Fruit fly (Drosophila melanogaster) whole organism, wandering third instar larva: ENCODE measurements around the gene spg.

Source experiments
- Abd-B ChIP-seq: fragments of >200 bp; optimal IDR thresholded peaks from 2 replicates; lab custom pipeline; 2017; ENCODE audit warnings: missing biosample characterization, missing genetic modification characterization
- CG32264 ChIP-seq: fragments of 200-800 bp; sonication (Bioruptor generic); optimal IDR thresholded peaks from 2 replicates; lab custom pipeline; 2016; ENCODE audit warnings: missing biosample characterization, missing genetic modification characterization
- CG9705 ChIP-seq: fragments of 200-800 bp; sonication (Bioruptor generic); optimal IDR thresholded peaks from 2 replicates; lab custom pipeline; 2018; ENCODE audit warnings: missing biosample characterization, mild to moderate bottlenecking, missing genetic modification characterization
- CrebA ChIP-seq: fragments of 200-800 bp; sonication (Bioruptor generic); optimal IDR thresholded peaks from 2 replicates; lab custom pipeline; 2016; ENCODE audit warnings: missing biosample characterization, mild to moderate bottlenecking, missing genetic modification characterization, borderline replicate concordance
- Dfd ChIP-seq: fragments of >200 bp; optimal IDR thresholded peaks from 2 replicates; lab custom pipeline; 2017; ENCODE audit warnings: missing biosample characterization, missing genetic modification characterization
- Dif ChIP-seq: fragments of 200-275, 200-300 bp; sonication (Bioruptor generic); optimal IDR thresholded peaks from 2 replicates; lab custom pipeline; 2018; ENCODE audit warnings: missing biosample characterization, missing genetic modification characterization; ENCODE audit not compliant: partially characterized antibody
- GATAd ChIP-seq: sonication (Bioruptor generic); optimal IDR thresholded peaks from 2 replicates; lab custom pipeline; 2016; ENCODE audit warnings: missing biosample characterization, missing genetic modification characterization
- HLH106 ChIP-seq: fragments of 200-800 bp; optimal IDR thresholded peaks from 3 replicates; lab custom pipeline; 2019; ENCODE audit warnings: missing biosample characterization, mild to moderate bottlenecking, missing genetic modification characterization, moderate library complexity
- Hnf4 ChIP-seq: fragments of 200-800 bp; sonication (Bioruptor generic); optimal IDR thresholded peaks from 2 replicates; lab custom pipeline; 2016; ENCODE audit warnings: missing biosample characterization, mild to moderate bottlenecking, missing genetic modification characterization
- Hr78 ChIP-seq: fragments of >200 bp; optimal IDR thresholded peaks from 2 replicates; lab custom pipeline; 2017; ENCODE audit warnings: missing biosample characterization, missing genetic modification characterization
- Hr83 ChIP-seq: fragments of 200-300 bp; sonication (Bioruptor generic); optimal IDR thresholded peaks from 2 replicates; lab custom pipeline; 2016; ENCODE audit warnings: missing biosample characterization, mild to moderate bottlenecking, missing genetic modification characterization, moderate library complexity; ENCODE audit not compliant: poor library complexity, severe bottlenecking
- Jra ChIP-seq: sonication (Bioruptor generic); optimal IDR thresholded peaks from 2 replicates; lab custom pipeline; 2016; ENCODE audit warnings: missing biosample characterization, missing genetic modification characterization
- Mio ChIP-seq: sonication (Bioruptor generic); optimal IDR thresholded peaks from 2 replicates; lab custom pipeline; 2016; ENCODE audit warnings: missing biosample characterization, missing genetic modification characterization
- Myc ChIP-seq: fragments of >200 bp; optimal IDR thresholded peaks from 2 replicates; lab custom pipeline; 2017
- N ChIP-seq: fragments of >200 bp; optimal IDR thresholded peaks from 2 replicates; lab custom pipeline; 2018; ENCODE audit warnings: missing biosample characterization, missing external identifiers, missing genetic modification characterization
- OdsH ChIP-seq: fragments of 200-800 bp; sonication (Bioruptor generic); optimal IDR thresholded peaks from 2 replicates; lab custom pipeline; 2016; ENCODE audit warnings: missing biosample characterization, mild to moderate bottlenecking, missing genetic modification characterization
- Rel ChIP-seq, 2 experiments: fragments of 200-800 bp; sonication (Bioruptor generic) in 1 of 2; optimal IDR thresholded peaks; 2 replicates in 1 of 2; 3 replicates in 1 of 2; lab custom pipeline; 2016 to 2019; ENCODE audit warnings: mild to moderate bottlenecking in 2 of 2, missing biosample characterization in 2 of 2, missing genetic modification characterization in 2 of 2, moderate library complexity in 1 of 2
- Sp1 ChIP-seq: fragments of 200-800 bp; sonication (Bioruptor generic); optimal IDR thresholded peaks from 3 replicates; lab custom pipeline; 2019; ENCODE audit warnings: missing biosample characterization, mild to moderate bottlenecking, missing genetic modification characterization, moderate library complexity
- Vsx2 ChIP-seq: fragments of 200-300, 225-300 bp; sonication (Bioruptor generic); optimal IDR thresholded peaks from 2 replicates; lab custom pipeline; 2018; ENCODE audit warnings: missing biosample characterization, missing genetic modification characterization; ENCODE audit not compliant: partially characterized antibody
- br ChIP-seq: fragments of 200-800 bp; sonication (Bioruptor generic); optimal IDR thresholded peaks from 2 replicates; lab custom pipeline; 2016; ENCODE audit warnings: missing biosample characterization, missing genetic modification characterization
- brk ChIP-seq: fragments of 200-800 bp; sonication (Bioruptor generic); optimal IDR thresholded peaks from 2 replicates; lab custom pipeline; 2016; ENCODE audit warnings: missing biosample characterization, mild to moderate bottlenecking, missing genetic modification characterization
- dl ChIP-seq, 2 experiments: fragments of 175-275, 200-275 bp in 1 of 2; fragments of 200-275 bp in 1 of 2; sonication (Bioruptor generic); optimal IDR thresholded peaks; lab custom pipeline; 2018; ENCODE audit warnings: mild to moderate bottlenecking in 2 of 2, missing biosample characterization in 2 of 2, missing genetic modification characterization in 2 of 2, moderate library complexity in 2 of 2; ENCODE audit not compliant: partially characterized antibody in 2 of 2, insufficient read depth in 1 of 2
- dmrt93B ChIP-seq: fragments of 200-800 bp; sonication (Bioruptor generic); optimal IDR thresholded peaks from 2 replicates; lab custom pipeline; 2018; ENCODE audit warnings: missing biosample characterization, mild to moderate bottlenecking, missing genetic modification characterization
- dsf ChIP-seq: sonication (Bioruptor generic); optimal IDR thresholded peaks from 2 replicates; lab custom pipeline; 2016; ENCODE audit warnings: missing biosample characterization, missing genetic modification characterization, borderline replicate concordance
- ey ChIP-seq: fragments of 200-800 bp; sonication (Bioruptor generic); optimal IDR thresholded peaks from 2 replicates; lab custom pipeline; 2016; ENCODE audit warnings: missing biosample characterization, missing genetic modification characterization
- foxo ChIP-seq, 2 experiments: fragments of 200-800 bp; sonication (Bioruptor generic); optimal IDR thresholded peaks; 2 replicates in 1 of 2; 3 replicates in 1 of 2; lab custom pipeline; 2016 to 2017; ENCODE audit warnings: missing biosample characterization in 2 of 2, missing genetic modification characterization in 2 of 2
- fru ChIP-seq: fragments of 200-800 bp; sonication (Bioruptor generic); optimal IDR thresholded peaks from 3 replicates; lab custom pipeline; 2016; ENCODE audit warnings: missing biosample characterization, mild to moderate bottlenecking, missing genetic modification characterization
- h ChIP-seq: fragments of 200-800 bp; sonication (Bioruptor generic); optimal IDR thresholded peaks from 3 replicates; lab custom pipeline; 2016; ENCODE audit warnings: missing biosample characterization, mild to moderate bottlenecking, missing genetic modification characterization
- jim ChIP-seq: fragments of 175-275, 200-325 bp; sonication (Bioruptor generic); optimal IDR thresholded peaks from 2 replicates; lab custom pipeline; 2016; ENCODE audit warnings: missing biosample characterization, mild to moderate bottlenecking, missing genetic modification characterization
- lola ChIP-seq: fragments of >200 bp; optimal IDR thresholded peaks from 2 replicates; lab custom pipeline; 2017; ENCODE audit warnings: missing biosample characterization, missing genetic modification characterization
- pan ChIP-seq: fragments of >200 bp; optimal IDR thresholded peaks from 2 replicates; lab custom pipeline; 2017
- psq ChIP-seq: fragments of 200-800 bp; sonication (Bioruptor generic); optimal IDR thresholded peaks from 3 replicates; lab custom pipeline; 2017; ENCODE audit warnings: missing biosample characterization, mild to moderate bottlenecking, missing genetic modification characterization, moderate library complexity
- rgr ChIP-seq: fragments of 200-800 bp; sonication (Bioruptor generic); optimal IDR thresholded peaks from 3 replicates; lab custom pipeline; 2016; ENCODE audit warnings: missing biosample characterization, mild to moderate bottlenecking, missing genetic modification characterization
- sage ChIP-seq: fragments of 200-800 bp; sonication (Bioruptor generic); optimal IDR thresholded peaks from 2 replicates; lab custom pipeline; 2016; ENCODE audit warnings: missing biosample characterization, mild to moderate bottlenecking, missing genetic modification characterization
- sv ChIP-seq: fragments of 200-800 bp; sonication (Bioruptor generic); optimal IDR thresholded peaks from 3 replicates; lab custom pipeline; 2016; ENCODE audit warnings: missing biosample characterization, missing genetic modification characterization
- tai ChIP-seq: sonication (Bioruptor generic); optimal IDR thresholded peaks from 2 replicates; lab custom pipeline; 2016; ENCODE audit warnings: missing biosample characterization, missing genetic modification characterization
- usp ChIP-seq: fragments of >200 bp; optimal IDR thresholded peaks from 2 replicates; lab custom pipeline; 2017; ENCODE audit warnings: missing biosample characterization, missing genetic modification characterization
- woc ChIP-seq: sonication (Bioruptor generic); optimal IDR thresholded peaks from 2 replicates; lab custom pipeline; 2016; ENCODE audit warnings: missing biosample characterization, mild to moderate bottlenecking, missing genetic modification characterization

The spg gene

DNA sequence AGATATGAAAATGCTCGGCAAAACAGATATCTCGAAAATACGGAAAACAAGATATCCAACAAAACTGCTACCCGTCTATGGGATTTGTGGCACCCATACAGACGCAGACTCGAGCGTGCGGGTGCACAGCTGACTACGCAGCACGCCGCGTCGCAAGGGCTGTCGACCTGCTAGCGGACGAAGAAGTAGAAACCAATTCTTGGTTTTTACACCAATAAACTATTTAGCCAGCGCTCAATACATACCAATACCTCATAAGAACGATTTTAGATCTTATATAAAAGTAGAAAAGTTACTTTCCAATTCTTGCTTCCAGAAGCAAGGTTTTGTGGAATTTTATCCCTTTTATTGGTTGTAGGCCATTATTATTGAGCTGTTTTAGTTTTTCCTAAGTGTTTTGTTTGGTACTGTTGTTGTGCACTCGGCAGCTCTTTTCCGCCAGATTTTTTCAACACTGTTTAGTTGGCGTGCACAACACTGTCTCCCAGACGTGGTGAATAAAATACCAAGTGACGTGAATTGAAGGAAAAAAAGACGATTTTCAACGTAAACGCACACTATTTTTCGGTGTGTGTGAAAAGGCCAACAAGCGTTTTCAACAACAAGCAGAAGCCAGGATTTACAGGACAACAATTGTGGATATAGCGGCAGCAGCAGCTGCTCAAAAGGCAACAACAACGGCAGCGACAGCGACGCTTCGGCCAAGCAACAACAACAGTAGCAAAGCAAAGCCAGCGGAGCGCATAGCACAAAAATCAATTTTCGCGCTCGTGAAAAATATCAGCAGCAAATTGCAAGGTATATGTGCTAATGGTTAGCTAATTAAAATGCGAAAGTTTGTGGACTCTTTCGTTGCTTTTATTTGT, 43.7 kb downstream of the spg start:
- TF ChIP-seq CG32264 (GFP tag; lab: Kevin White, UChicago), result peak; percentile 67
- peak; percentile 92 for TF ChIP-seq h (GFP tag; lab: Kevin White, UChicago)
- peak; percentile 79 for TF ChIP-seq OdsH (GFP tag; lab: Kevin White, UChicago)
- TF ChIP-seq Vsx2 (GFP tag; lab: Kevin White, UChicago), result no peak
- TF ChIP-seq Hr83, result peak; percentile 68
- TF ChIP-seq psq (GFP tag; lab: Kevin White, UChicago), result peak; percentile 78
- no peak for TF ChIP-seq lola (GFP tag; lab: Kevin White, UChicago)
- TF ChIP-seq rgr (GFP tag; lab: Kevin White, UChicago), result peak; percentile 91
- TF ChIP-seq Jra (GFP tag; lab: Kevin White, UChicago), result peak; percentile 67
- TF ChIP-seq dsf (GFP tag; lab: Kevin White, UChicago), result peak; percentile 37
- peak; percentile 91 for TF ChIP-seq Hnf4
- peak; percentile 10 for TF ChIP-seq Abd-B (GFP tag; lab: Kevin White, UChicago)
- no peak for TF ChIP-seq usp
- peak; percentile 76 for TF ChIP-seq dmrt93B (GFP tag; lab: Kevin White, UChicago)
- TF ChIP-seq sv (GFP tag; lab: Kevin White, UChicago), result peak; percentile 78
- no peak for TF ChIP-seq CrebA (GFP tag; lab: Kevin White, UChicago)
- TF ChIP-seq fru, result peak; percentile 89
- peak; percentile 50 for TF ChIP-seq GATAd
- TF ChIP-seq tai, result no peak
- no peak for TF ChIP-seq sage (GFP tag; lab: Kevin White, UChicago)
- TF ChIP-seq Sp1, result peak; percentile 72
- no peak for TF ChIP-seq Dif (GFP tag; lab: Kevin White, UChicago)
- no peak for TF ChIP-seq N (GFP tag; lab: Kevin White, UChicago)
- TF ChIP-seq pan (lab: Kevin White, UChicago), result no peak
- peak; percentile 89 for TF ChIP-seq ey (GFP tag; lab: Kevin White, UChicago)
- TF ChIP-seq Mio (GFP tag; lab: Kevin White, UChicago), result peak; percentile 36
- peak; percentile 57 to 93 for TF ChIP-seq foxo (GFP tag; optimal IDR thresholded peaks at IDR 0.05; lab: Kevin White, UChicago)
- TF ChIP-seq woc (GFP tag; lab: Kevin White, UChicago), result peak; percentile 79
- peak; percentile 82 for TF ChIP-seq CG9705 (GFP tag; lab: Kevin White, UChicago)
- no peak for TF ChIP-seq Rel (GFP tag; optimal IDR thresholded peaks at IDR 0.05; lab: Kevin White, UChicago)
- TF ChIP-seq Rel (tag; optimal IDR thresholded peaks at IDR 0.05; lab: Kevin White, UChicago), result peak; percentile 66
- TF ChIP-seq HLH106 (tag; lab: Kevin White, UChicago), result peak; percentile 86
- TF ChIP-seq Myc (lab: Kevin White, UChicago), result peak; percentile 70
- TF ChIP-seq jim (GFP tag; lab: Kevin White, UChicago), result no peak
- TF ChIP-seq brk (GFP tag; lab: Kevin White, UChicago), result no peak
- TF ChIP-seq br (GFP tag; lab: Kevin White, UChicago), result peak; percentile 90

DNA sequence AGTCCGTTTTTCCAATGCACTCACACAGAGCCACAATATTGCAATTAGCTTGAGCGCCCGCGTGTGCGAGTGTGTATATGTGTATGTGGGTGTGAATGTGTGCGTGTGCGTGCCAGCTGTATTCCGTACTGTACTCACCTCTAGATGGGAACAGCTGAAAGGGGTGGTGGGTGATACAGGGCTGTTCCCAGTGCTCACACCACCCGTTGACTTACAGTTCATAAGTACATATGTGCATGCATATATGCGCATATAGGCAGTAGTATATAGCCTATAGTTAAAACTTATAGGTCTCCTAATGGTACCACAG, 44.3 kb downstream of the spg start:
- no peak for TF ChIP-seq rgr (GFP tag; lab: Kevin White, UChicago)
- no peak for TF ChIP-seq CG32264 (GFP tag; lab: Kevin White, UChicago)
- no peak for TF ChIP-seq psq (GFP tag; lab: Kevin White, UChicago)
- no peak for TF ChIP-seq CG9705 (GFP tag; lab: Kevin White, UChicago)
- TF ChIP-seq dmrt93B (GFP tag; lab: Kevin White, UChicago), result no peak
- no peak for TF ChIP-seq dsf (GFP tag; lab: Kevin White, UChicago)
- peak; percentile 1 for TF ChIP-seq Hnf4
- no peak for TF ChIP-seq woc (GFP tag; lab: Kevin White, UChicago)
- TF ChIP-seq pan (lab: Kevin White, UChicago), result no peak
- no peak for TF ChIP-seq lola (GFP tag; lab: Kevin White, UChicago)
- TF ChIP-seq Sp1, result no peak
- peak; percentile 95 for TF ChIP-seq Vsx2 (GFP tag; lab: Kevin White, UChicago)
- no peak for TF ChIP-seq Jra (GFP tag; lab: Kevin White, UChicago)
- no peak for TF ChIP-seq HLH106 (tag; lab: Kevin White, UChicago)
- peak; percentile 95 for TF ChIP-seq N (GFP tag; lab: Kevin White, UChicago)
- TF ChIP-seq jim (GFP tag; lab: Kevin White, UChicago), result no peak
- TF ChIP-seq ey (GFP tag; lab: Kevin White, UChicago), result no peak
- no peak for TF ChIP-seq sv (GFP tag; lab: Kevin White, UChicago)
- TF ChIP-seq Rel (GFP tag; optimal IDR thresholded peaks at IDR 0.05; lab: Kevin White, UChicago), result no peak
- TF ChIP-seq Rel (tag; optimal IDR thresholded peaks at IDR 0.05; lab: Kevin White, UChicago), result no peak
- no peak for TF ChIP-seq Hr83
- no peak for TF ChIP-seq Dfd
- TF ChIP-seq GATAd, result no peak
- TF ChIP-seq sage (GFP tag; lab: Kevin White, UChicago), result no peak
- peak; percentile 1 for TF ChIP-seq h (GFP tag; lab: Kevin White, UChicago)
- no peak for TF ChIP-seq Myc (lab: Kevin White, UChicago)
- TF ChIP-seq tai, result no peak
- no peak for TF ChIP-seq Abd-B (GFP tag; lab: Kevin White, UChicago)
- TF ChIP-seq dl (GFP tag; optimal IDR thresholded peaks at IDR 0.05; lab: Kevin White, UChicago; ENCODE audit: insufficient read depth in 1 of 2, partially characterized antibody in 2 of 2), result peak in 1 of 2 experiments; percentile 50
- TF ChIP-seq CrebA (GFP tag; lab: Kevin White, UChicago), result no peak
- TF ChIP-seq Hr78 (GFP tag; lab: Kevin White, UChicago), result peak; percentile 34
- TF ChIP-seq Mio (GFP tag; lab: Kevin White, UChicago), result no peak
- no peak for TF ChIP-seq brk (GFP tag; lab: Kevin White, UChicago)
- TF ChIP-seq Dif (GFP tag; lab: Kevin White, UChicago), result no peak
- TF ChIP-seq fru, result no peak
- TF ChIP-seq foxo (GFP tag; optimal IDR thresholded peaks at IDR 0.05; lab: Kevin White, UChicago), result no peak
- no peak for TF ChIP-seq OdsH (GFP tag; lab: Kevin White, UChicago)
- no peak for TF ChIP-seq br (GFP tag; lab: Kevin White, UChicago)
- TF ChIP-seq usp, result no peak
